Worm (Caenorhabditis elegans) whole organism, young adult: ENCODE data around the gene C46F11.6.

Source experiments
- C06A6.2 ChIP-seq: fragments of 200-800 bp; sonication (Bioruptor generic); conservative IDR thresholded peaks from 2 replicates; pipeline ENCODE4 v1.3.6; 2022; ENCODE audit warnings: missing genetic modification characterization, missing compliant biosample characterization
- D2030.7 ChIP-seq: fragments of 200-800 bp; sonication (Bioruptor generic); IDR thresholded peaks from 2 replicates; pipeline ENCODE4 v1.3.6; 2022; ENCODE audit warnings: missing genetic modification reagents, missing genetic modification characterization, missing compliant biosample characterization
- F33H1.4 ChIP-seq: fragments of 200-800 bp; sonication (Bioruptor generic); IDR thresholded peaks from 2 replicates; pipeline ENCODE4 v1.3.6; 2022; ENCODE audit warnings: missing genetic modification reagents, missing genetic modification characterization, missing compliant biosample characterization
- F37B4.10 ChIP-seq: fragments of 200-800 bp; sonication (Bioruptor generic); IDR thresholded peaks from 2 replicates; pipeline ENCODE4 v1.3.6; 2022; ENCODE audit warnings: missing genetic modification characterization, missing compliant biosample characterization
- F55B11.4 ChIP-seq: sonication (generic microtip); optimal IDR thresholded peaks from 2 replicates; lab custom pipeline; 2016; ENCODE audit warnings: missing compliant biosample characterization, missing genetic modification characterization, borderline replicate concordance; ENCODE audit not compliant: insufficient read depth
- Y53G8AR.9 ChIP-seq: fragments of 200-800 bp; sonication (Bioruptor generic); conservative IDR thresholded peaks from 2 replicates; pipeline ENCODE4 v1.3.6; 2022; ENCODE audit warnings: missing genetic modification reagents, missing genetic modification characterization, missing compliant biosample characterization
- Y56A3A.18 ChIP-seq: fragments of 200-800 bp; sonication (Bioruptor generic); IDR thresholded peaks from 2 replicates; pipeline ENCODE4 v1.3.6; 2022; ENCODE audit warnings: missing genetic modification reagents, missing genetic modification characterization, missing compliant biosample characterization
- Y95B8A.8 ChIP-seq: fragments of 200-800 bp; sonication (Bioruptor generic); IDR thresholded peaks from 2 replicates; pipeline ENCODE4 v1.3.6; 2022; ENCODE audit warnings: missing genetic modification reagents, missing genetic modification characterization, missing compliant biosample characterization
- aptf-3 ChIP-seq: fragments of 200-800 bp; sonication (Bioruptor generic); IDR thresholded peaks from 2 replicates; pipeline ENCODE4 v1.3.6; 2022; ENCODE audit warnings: missing genetic modification characterization, missing compliant biosample characterization
- bed-1 ChIP-seq: fragments of 200-800 bp; sonication (Bioruptor generic); IDR thresholded peaks from 2 replicates; pipeline ENCODE4 v1.3.6; 2022; ENCODE audit warnings: missing genetic modification reagents, missing genetic modification characterization, missing compliant biosample characterization
- ccch-3 ChIP-seq: fragments of 200-800 bp; sonication (Bioruptor generic); optimal IDR thresholded peaks from 2 replicates; lab custom pipeline; 2018; ENCODE audit warnings: mild to moderate bottlenecking, missing genetic modification characterization, missing compliant biosample characterization
- cebp-1 ChIP-seq, 2 experiments: fragments of 200-800 bp in 1 of 2; sonication (Bioruptor generic) in 1 of 2; sonication (generic microtip) in 1 of 2; IDR thresholded peaks in 1 of 2; optimal IDR thresholded peaks in 1 of 2; 2 replicates each; pipeline versions ENCODE4 v1.3.6 to Lab custom; 2017 to 2022; ENCODE audit warnings: missing compliant biosample characterization in 2 of 2, missing genetic modification characterization in 2 of 2, mild to moderate bottlenecking in 1 of 2, missing genetic modification reagents in 1 of 2, moderate library complexity in 1 of 2
- ceh-100 ChIP-seq: fragments of 200-800 bp; sonication (Bioruptor generic); IDR thresholded peaks from 2 replicates; pipeline ENCODE4 v1.3.6; 2022; ENCODE audit warnings: missing genetic modification reagents, missing genetic modification characterization, missing compliant biosample characterization
- ceh-27 ChIP-seq: fragments of 200-800 bp; sonication (Bioruptor generic); optimal IDR thresholded peaks from 2 replicates; lab custom pipeline; 2018; ENCODE audit warnings: mild to moderate bottlenecking, missing genetic modification characterization, moderate library complexity, missing compliant biosample characterization
- ceh-40 ChIP-seq: fragments of 200-800 bp; sonication (Bioruptor generic); IDR thresholded peaks from 2 replicates; pipeline ENCODE4 v1.3.6; 2022; ENCODE audit warnings: missing genetic modification characterization, missing compliant biosample characterization
- ceh-58 ChIP-seq: fragments of 200-800 bp; sonication (Bioruptor generic); IDR thresholded peaks from 2 replicates; pipeline ENCODE4 v1.3.6; 2022; ENCODE audit warnings: missing genetic modification characterization, missing compliant biosample characterization
- ceh-79 ChIP-seq: sonication (generic microtip); optimal IDR thresholded peaks from 2 replicates; lab custom pipeline; 2017; ENCODE audit warnings: mild to moderate bottlenecking, missing genetic modification characterization, missing compliant biosample characterization
- die-1 ChIP-seq: sonication (generic microtip); optimal IDR thresholded peaks from 2 replicates; lab custom pipeline; 2016; ENCODE audit warnings: missing genotype, mild to moderate bottlenecking, missing genetic modification characterization, missing compliant biosample characterization
- dox-1 ChIP-seq: fragments of 200-800 bp; sonication (Bioruptor generic); IDR thresholded peaks from 2 replicates; pipeline ENCODE4 v1.3.6; 2022; ENCODE audit warnings: missing genetic modification reagents, missing genetic modification characterization, missing compliant biosample characterization
- dpl-1 ChIP-seq: fragments of 150-350 bp; optimal IDR thresholded peaks from 2 replicates; lab custom pipeline; 2014; ENCODE audit warnings: missing biosample characterization, missing genetic modification reagents, missing genetic modification characterization
- efl-1 ChIP-seq: fragments of 150-350 bp; optimal IDR thresholded peaks from 2 replicates; lab custom pipeline; 2014; ENCODE audit warnings: missing biosample characterization, missing genetic modification reagents, missing genetic modification characterization
- egl-18 ChIP-seq: fragments of 200-800 bp; sonication (Bioruptor generic); IDR thresholded peaks from 2 replicates; pipeline ENCODE4 v1.3.6; 2022; ENCODE audit warnings: missing genetic modification reagents, missing genetic modification characterization, missing compliant biosample characterization
- him-1 ChIP-seq: sonication (generic microtip); optimal IDR thresholded peaks from 2 replicates; lab custom pipeline; 2016; ENCODE audit warnings: missing genotype, missing genetic modification reagents, missing genetic modification characterization, missing compliant biosample characterization
- hlh-26 ChIP-seq: fragments of 200-800 bp; sonication (Bioruptor generic); conservative IDR thresholded peaks from 2 replicates; pipeline ENCODE4 v1.3.6; 2022; ENCODE audit warnings: missing genetic modification reagents, missing genetic modification characterization, missing compliant biosample characterization
- hmg-1.2 ChIP-seq: fragments of 200-800 bp; sonication (Bioruptor generic); IDR thresholded peaks from 2 replicates; pipeline ENCODE4 v1.3.6; 2022; ENCODE audit warnings: missing genetic modification reagents, missing genetic modification characterization, missing compliant biosample characterization
- lin-26 ChIP-seq: fragments of 200-800 bp; sonication (Bioruptor generic); IDR thresholded peaks from 2 replicates; pipeline ENCODE4 v1.3.6; 2022; ENCODE audit warnings: missing genetic modification reagents, missing genetic modification characterization, missing compliant biosample characterization
- lin-40 ChIP-seq: sonication (generic microtip); optimal IDR thresholded peaks from 2 replicates; lab custom pipeline; 2016; ENCODE audit warnings: missing genetic modification characterization, mild to moderate bottlenecking, missing compliant biosample characterization, missing genotype, missing genetic modification reagents
- lin-54 ChIP-seq: fragments of 200-800 bp; sonication (Bioruptor generic); optimal IDR thresholded peaks from 2 replicates; lab custom pipeline; 2018; ENCODE audit warnings: mild to moderate bottlenecking, missing genetic modification characterization, missing compliant biosample characterization
- lir-1 ChIP-seq: fragments of 200-800 bp; sonication (Bioruptor generic); conservative IDR thresholded peaks from 2 replicates; pipeline ENCODE4 v1.3.6; 2022; ENCODE audit warnings: missing genetic modification reagents, missing genetic modification characterization, missing compliant biosample characterization
- lsl-1 ChIP-seq: fragments of 200-800 bp; sonication (Bioruptor generic); optimal IDR thresholded peaks from 2 replicates; lab custom pipeline; 2018; ENCODE audit warnings: mild to moderate bottlenecking, missing genetic modification characterization, moderate library complexity, missing compliant biosample characterization
- madf-10 ChIP-seq: sonication (generic microtip); optimal IDR thresholded peaks from 2 replicates; lab custom pipeline; 2016; ENCODE audit warnings: mild to moderate bottlenecking, missing genetic modification characterization, missing compliant biosample characterization
- madf-6 ChIP-seq: fragments of 200-800 bp; sonication (Bioruptor generic); IDR thresholded peaks from 2 replicates; pipeline ENCODE4 v1.3.6; 2022; ENCODE audit warnings: missing genetic modification reagents, missing genetic modification characterization, missing compliant biosample characterization
- madf-8 ChIP-seq: fragments of 200-800 bp; sonication (Bioruptor generic); conservative IDR thresholded peaks from 2 replicates; pipeline ENCODE4 v1.3.6; 2022; ENCODE audit warnings: missing genetic modification reagents, missing genetic modification characterization, missing compliant biosample characterization
- mcd-1 ChIP-seq: fragments of 200-800 bp; sonication (Bioruptor generic); IDR thresholded peaks from 2 replicates; pipeline ENCODE4 v1.3.6; 2022; ENCODE audit warnings: missing genetic modification reagents, missing genetic modification characterization, missing compliant biosample characterization
- nfya-2 ChIP-seq: fragments of 200-800 bp; sonication (Bioruptor generic); IDR thresholded peaks from 2 replicates; pipeline ENCODE4 v1.3.6; 2022; ENCODE audit warnings: missing genetic modification reagents, missing genetic modification characterization, missing compliant biosample characterization
- nhr-120 ChIP-seq: fragments of 200-800 bp; sonication (Bioruptor generic); IDR thresholded peaks from 2 replicates; pipeline ENCODE4 v1.3.6; 2022; ENCODE audit warnings: missing genetic modification characterization, missing compliant biosample characterization
- pha-4 ChIP-seq: fragments of 150-350 bp; sonication (generic microtip); optimal IDR thresholded peaks from 2 replicates; lab custom pipeline; 2014; ENCODE audit warnings: missing biosample characterization, missing genetic modification reagents, missing genetic modification characterization
- rcor-1 ChIP-seq: fragments of 200-800 bp; sonication (Bioruptor generic); IDR thresholded peaks from 2 replicates; pipeline ENCODE4 v1.3.6; 2022; ENCODE audit warnings: missing genetic modification reagents, missing genetic modification characterization, missing compliant biosample characterization
- repo-1 ChIP-seq: sonication (generic microtip); optimal IDR thresholded peaks from 2 replicates; lab custom pipeline; 2017; ENCODE audit warnings: mild to moderate bottlenecking, missing genetic modification characterization, missing compliant biosample characterization
- sptf-2 ChIP-seq: fragments of 200-800 bp; sonication (Bioruptor generic); optimal IDR thresholded peaks from 2 replicates; lab custom pipeline; 2018; ENCODE audit warnings: mild to moderate bottlenecking, missing genetic modification characterization, missing compliant biosample characterization
- tbp1 ChIP-seq: fragments of 200-800 bp; sonication (Bioruptor generic); optimal IDR thresholded peaks from 2 replicates; lab custom pipeline; 2018; ENCODE audit warnings: mild to moderate bottlenecking, missing genetic modification characterization, missing compliant biosample characterization
- tbx-9 ChIP-seq: sonication (generic microtip); optimal IDR thresholded peaks from 2 replicates; lab custom pipeline; 2016; ENCODE audit warnings: borderline replicate concordance, missing genetic modification characterization, inconsistent platforms, missing compliant biosample characterization
- xnd-1 ChIP-seq: sonication (generic microtip); optimal IDR thresholded peaks from 2 replicates; lab custom pipeline; 2016; ENCODE audit warnings: missing genotype, missing genetic modification reagents, missing genetic modification characterization, missing compliant biosample characterization
- ztf-28 ChIP-seq: fragments of 200-800 bp; sonication (Bioruptor generic); IDR thresholded peaks from 2 replicates; pipeline ENCODE4 v1.3.6; 2022; ENCODE audit warnings: missing genetic modification reagents, missing genetic modification characterization, missing compliant biosample characterization

Gene C46F11.6

ce11 chrIII:3652964-3653363 is 17.3 kb downstream of the C46F11.6 start (continued):
- TF ChIP-seq ceh-79 (tag; lab: Kevin White, UChicago) (no peak), rcor-1 (GFP tag; lab: Robert Waterston, UW) (no peak), nhr-120 (GFP tag; lab: Robert Waterston, UW) (no peak), lsl-1 (GFP tag; lab: Kevin White, UChicago) (no peak), repo-1 (tag; lab: Kevin White, UChicago) (no peak), hlh-26 (GFP tag; lab: Robert Waterston, UW) (no peak), ztf-28 (GFP tag; lab: Robert Waterston, UW) (no peak), Y95B8A.8 (GFP tag; lab: Robert Waterston, UW) (no peak), ceh-40 (GFP tag; lab: Robert Waterston, UW) (no peak), C06A6.2 (GFP tag; lab: Robert Waterston, UW) (no peak), Y53G8AR.9 (peak; percentile 62; the same call in 1 of the 2 replicates), lin-26 (GFP tag; lab: Robert Waterston, UW) (no peak), sptf-2 (GFP tag; lab: Kevin White, UChicago) (no peak), Y56A3A.18 (GFP tag; lab: Robert Waterston, UW) (no peak; the same call in 1 of the 2 replicates), him-1 (tag; lab: Kevin White, UChicago) (no peak), tbp1 (GFP tag; lab: Kevin White, UChicago) (no peak), ccch-3 (GFP tag; lab: Kevin White, UChicago) (no peak), ceh-27 (no peak)
- TF ChIP-seq, all 124 proteins: peak for 11

DNA sequence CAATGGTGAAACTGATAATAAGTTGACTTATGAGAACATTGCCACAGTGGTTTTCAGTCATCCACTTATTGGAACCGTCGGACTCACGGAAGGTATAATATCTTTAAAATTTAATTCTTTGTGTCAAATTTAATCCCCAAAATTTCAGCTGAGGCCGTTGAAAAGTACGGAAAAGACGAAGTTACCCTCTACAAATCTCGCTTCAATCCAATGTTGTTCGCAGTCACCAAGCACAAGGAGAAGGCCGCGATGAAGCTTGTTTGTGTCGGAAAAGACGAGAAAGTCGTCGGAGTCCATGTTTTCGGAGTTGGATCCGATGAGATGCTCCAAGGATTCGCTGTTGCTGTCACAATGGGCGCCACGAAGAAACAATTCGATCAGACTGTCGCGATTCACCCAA is 17.8 kb downstream of the C46F11.6 start:
- TF ChIP-seq egl-18 (GFP tag; lab: Robert Waterston, UW) (0 out of 2 replicates have a peak, but pooled peaks have one; percentile 11), lir-1 (GFP tag; lab: Robert Waterston, UW) (no peak)

DNA sequence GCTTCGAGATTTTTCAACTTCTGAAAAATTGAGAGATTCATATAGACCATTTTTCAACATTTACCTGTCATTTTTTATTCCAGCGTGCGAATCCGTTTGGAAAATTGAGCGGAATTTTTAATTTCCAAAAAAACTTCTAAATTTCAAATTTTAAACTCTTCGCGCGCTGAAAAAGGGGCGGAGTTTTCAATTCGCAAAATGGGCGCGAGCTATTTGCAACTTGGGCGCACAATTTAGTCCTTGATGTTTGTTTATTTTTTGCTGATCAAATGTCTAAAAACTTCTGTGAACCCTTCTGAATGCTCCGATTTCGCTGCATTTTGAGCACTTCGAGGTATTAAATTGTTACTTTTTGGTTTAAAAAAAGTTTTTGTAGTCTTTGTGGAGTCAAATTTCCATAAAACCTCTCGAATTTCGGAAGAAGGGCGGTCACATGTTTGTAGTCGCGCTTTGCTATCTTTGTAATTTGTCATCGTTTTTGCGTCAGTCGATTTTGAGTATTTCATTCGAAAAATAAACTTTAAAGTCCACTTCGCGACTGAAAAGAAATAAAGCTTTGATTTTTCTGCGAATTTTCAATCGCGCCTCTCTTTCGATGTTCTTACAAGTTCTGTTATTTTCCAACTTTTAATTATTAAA is 19.4 kb downstream of the C46F11.6 start, which contains the start of the genes madf-8 and gsr-1:
madf-8 (minus strand) TSS at position 156 of the 639 bp plus-strand sequence.
gsr-1 (plus strand) TSS at position 231 of the 639 bp plus-strand sequence.
- TF ChIP-seq madf-10 (no peak), dpl-1 (GFP tag; lab: Kevin White, UChicago) (peak; percentile 36), hmg-1.2 (no peak; the same call in 1 of the 2 replicates), madf-8 (GFP tag; lab: Robert Waterston, UW) (0 out of 2 replicates have a peak, but pooled peaks have one; percentile 21), tbx-9 (no peak), him-1 (tag; lab: Kevin White, UChicago) (peak; percentile 8), F33H1.4 (0 out of 2 replicates have a peak, but pooled peaks have one; percentile 12), D2030.7 (GFP tag; lab: Robert Waterston, UW) (peak; percentile 39; the same call in 1 of the 2 replicates), ceh-100 (GFP tag; lab: Robert Waterston, UW) (peak; percentile 15; the same call in 1 of the 2 replicates), Y56A3A.18 (GFP tag; lab: Robert Waterston, UW) (no peak), efl-1 (GFP tag; lab: Kevin White, UChicago) (peak; percentile 55), mcd-1 (GFP tag; lab: Robert Waterston, UW) (peak; percentile 27; the same call in 1 of the 2 replicates), lsl-1 (GFP tag; lab: Kevin White, UChicago) (peak; percentile 34), nfya-2 (GFP tag; lab: Robert Waterston, UW) (no peak), cebp-1 (GFP tag; IDR thresholded peaks at IDR 0.05; lab: Robert Waterston, UW) (no peak), cebp-1 (tag; optimal IDR thresholded peaks at IDR 0.05; lab: Kevin White, UChicago) (peak; percentile 14), pha-4 (no peak), ceh-58 (no peak), lin-54 (GFP tag; lab: Kevin White, UChicago) (peak; percentile 45), xnd-1 (peak; percentile 16), F55B11.4 (tag; lab: Kevin White, UChicago) (no peak), aptf-3 (GFP tag; lab: Robert Waterston, UW) (no peak), F37B4.10 (GFP tag; lab: Robert Waterston, UW) (no peak), die-1 (tag; lab: Kevin White, UChicago) (no peak), dox-1 (GFP tag; lab: Robert Waterston, UW) (peak; percentile 45; the same call in 1 of the 2 replicates), madf-6 (peak; percentile 70), lin-40 (tag; lab: Kevin White, UChicago) (no peak), bed-1 (no peak)
